Fruit fly (Drosophila melanogaster) Kc167 (cell line): ENCODE data around the gene CG2772.

Source experiments
- Myc ChIP-seq: fragments of >200 bp; optimal IDR thresholded peaks from 2 replicates; lab custom pipeline; 2017; ENCODE audit warnings: missing external identifiers
- Sin3A ChIP-seq: fragments of >200 bp; optimal IDR thresholded peaks from 2 replicates; lab custom pipeline; 2018; ENCODE audit warnings: missing external identifiers
- h ChIP-seq: fragments of >200 bp; optimal IDR thresholded peaks from 3 replicates; lab custom pipeline; 2018; ENCODE audit warnings: missing external identifiers
- insv ChIP-seq: fragments of >200 bp; optimal IDR thresholded peaks from 3 replicates; lab custom pipeline; 2018; ENCODE audit warnings: missing external identifiers
- psq ChIP-seq: fragments of >200 bp; optimal IDR thresholded peaks from 2 replicates; lab custom pipeline; 2017; ENCODE audit warnings: missing external identifiers
- ttk ChIP-seq: sonication (Bioruptor generic); optimal IDR thresholded peaks from 2 replicates; lab custom pipeline; 2017; ENCODE audit warnings: missing external identifiers

CG2772 gene

dm6 chr2L:3465918-3466727 lies 20.3 kb downstream of the CG2772 start, which contains the start of the genes msl-2 and ND-PDSW:
Gene msl-2 (minus strand): TSS chr2L:3466112.
Gene ND-PDSW (plus strand): TSS chr2L:3466157.
- TF ChIP-seq psq (lab: Kevin White, UChicago), result no peak

- TF ChIP-seq insv (lab: Kevin White, UChicago) (no peak), Sin3A (lab: Kevin White, UChicago) (no peak), Myc (lab: Kevin White, UChicago) (no peak), psq (lab: Kevin White, UChicago) (no peak), ttk (lab: Kevin White, UChicago) (no peak), h (lab: Kevin White, UChicago) (no peak)
Observed at dm6 chr2L:3466846-3467245, 21.1 kb downstream of the CG2772 start.

dm6 chr2L:3469869-3470268 lies 24.1 kb downstream of the CG2772 start, which contains the start of the genes Pif1 and CG31776:
Gene Pif1 (minus strand): TSS chr2L:3470004.
Gene CG31776 (plus strand): TSS chr2L:3470182.
- TF ChIP-seq psq (lab: Kevin White, UChicago), result no peak
- TF ChIP-seq Sin3A (lab: Kevin White, UChicago), result no peak
- TF ChIP-seq insv (lab: Kevin White, UChicago), result no peak
- no peak for TF ChIP-seq ttk (lab: Kevin White, UChicago)
- TF ChIP-seq Myc (lab: Kevin White, UChicago), result no peak
- TF ChIP-seq h (lab: Kevin White, UChicago), result no peak

- TF ChIP-seq h (lab: Kevin White, UChicago) (no peak), ttk (lab: Kevin White, UChicago) (no peak), Myc (lab: Kevin White, UChicago) (no peak), insv (lab: Kevin White, UChicago) (no peak), psq (lab: Kevin White, UChicago) (no peak), Sin3A (lab: Kevin White, UChicago) (no peak)
Observed at dm6 chr2L:3472242-3472641, 26.4 kb downstream of the CG2772 start, which contains the start of gene Pgant4. Gene Pgant4 (plus strand): TSS chr2L:3472603.

dm6 chr2L:3475168-3475567 lies 29.4 kb downstream of the CG2772 start:
- TF ChIP-seq Sin3A (lab: Kevin White, UChicago), result no peak

- no peak for TF ChIP-seq insv (lab: Kevin White, UChicago)
- TF ChIP-seq ttk (lab: Kevin White, UChicago), result no peak
- TF ChIP-seq psq (lab: Kevin White, UChicago), result no peak
- TF ChIP-seq h (lab: Kevin White, UChicago), result no peak
- no peak for TF ChIP-seq Sin3A (lab: Kevin White, UChicago)
- TF ChIP-seq Myc (lab: Kevin White, UChicago), result no peak
Observed at dm6 chr2L:3475948-3476347, 30.2 kb downstream of the CG2772 start.

- TF ChIP-seq ttk (lab: Kevin White, UChicago) (no peak), h (lab: Kevin White, UChicago) (no peak), insv (lab: Kevin White, UChicago) (no peak), psq (lab: Kevin White, UChicago) (no peak), Sin3A (lab: Kevin White, UChicago) (no peak), Myc (lab: Kevin White, UChicago) (no peak)
Observed at dm6 chr2L:3476399-3477056, 30.7 kb downstream of the CG2772 start.

dm6 chr2L:3477057-3477755 lies 31.4 kb downstream of the CG2772 start:
- no peak for TF ChIP-seq Myc (lab: Kevin White, UChicago)
- TF ChIP-seq h (lab: Kevin White, UChicago), result no peak
- TF ChIP-seq psq (lab: Kevin White, UChicago), result no peak
- no peak for TF ChIP-seq ttk (lab: Kevin White, UChicago)
- TF ChIP-seq Sin3A (lab: Kevin White, UChicago), result no peak
- no peak for TF ChIP-seq insv (lab: Kevin White, UChicago)

dm6 chr2L:3478034-3478880 lies 32.5 kb downstream of the CG2772 start, which contains the start of gene Thor:
Gene Thor (plus strand): TSS chr2L:3478434.
- TF ChIP-seq h (lab: Kevin White, UChicago), result no peak
- TF ChIP-seq psq (lab: Kevin White, UChicago), result no peak
- no peak for TF ChIP-seq insv (lab: Kevin White, UChicago)
- TF ChIP-seq Sin3A (lab: Kevin White, UChicago), result no peak
- no peak for TF ChIP-seq ttk (lab: Kevin White, UChicago)
- TF ChIP-seq Myc (lab: Kevin White, UChicago), result no peak

dm6 chr2L:3479697-3480442 lies 34.1 kb downstream of the CG2772 start:
- TF ChIP-seq Sin3A (lab: Kevin White, UChicago) (no peak), ttk (lab: Kevin White, UChicago) (no peak), h (lab: Kevin White, UChicago) (no peak), insv (lab: Kevin White, UChicago) (no peak), psq (lab: Kevin White, UChicago) (no peak), Myc (lab: Kevin White, UChicago) (no peak)
